Worm (Caenorhabditis elegans) whole organism, L4 larva: ENCODE measurements around the gene wht-2.

Experiments used
- F26F4.8 ChIP-seq: fragments of 200-800 bp; sonication (Bioruptor generic); conservative IDR thresholded peaks from 2 replicates; pipeline ENCODE4 v1.3.6; 2022; ENCODE audit warnings: missing genetic modification characterization, missing compliant biosample characterization
- F49E8.2 ChIP-seq: sonication (generic microtip); optimal IDR thresholded peaks from 2 replicates; lab custom pipeline; 2016; ENCODE audit warnings: missing compliant biosample characterization, mild to moderate bottlenecking, missing genetic modification characterization, borderline replicate concordance
- R02D3.7 ChIP-seq: fragments of 150-350 bp; sonication (generic microtip); optimal IDR thresholded peaks from 3 replicates; lab custom pipeline; 2014; ENCODE audit warnings: missing biosample characterization, missing genetic modification characterization
- T20F7.1 ChIP-seq: fragments of 200-800 bp; sonication (Bioruptor generic); optimal IDR thresholded peaks from 2 replicates; lab custom pipeline; 2018; ENCODE audit warnings: mild to moderate bottlenecking, missing genetic modification characterization, missing compliant biosample characterization
- Y48G9A.11 ChIP-seq: fragments of 200-800 bp; sonication (Bioruptor generic); IDR thresholded peaks from 2 replicates; pipeline ENCODE4 v1.3.6; 2022; ENCODE audit warnings: missing genetic modification reagents, missing genetic modification characterization, missing compliant biosample characterization
- Y75B8A.6 ChIP-seq: fragments of 200-800 bp; sonication (Bioruptor generic); IDR thresholded peaks from 2 replicates; pipeline ENCODE4 v1.3.6; 2022; ENCODE audit warnings: missing genetic modification reagents, missing genetic modification characterization, missing compliant biosample characterization
- ZK546.5 ChIP-seq, 2 experiments: sonication (generic microtip); optimal IDR thresholded peaks; 2 replicates each; lab custom pipeline; 2017; ENCODE audit warnings: missing biosample characterization in 2 of 2, missing genetic modification characterization in 2 of 2
- ceh-20 ChIP-seq: fragments of 200-800 bp; sonication (Bioruptor generic); IDR thresholded peaks from 2 replicates; pipeline ENCODE4 v1.3.6; 2022; ENCODE audit warnings: missing genetic modification reagents, missing genetic modification characterization, missing compliant biosample characterization
- ceh-44 ChIP-seq: fragments of 200-800 bp; sonication (Bioruptor generic); IDR thresholded peaks from 2 replicates; pipeline ENCODE4 v1.3.6; 2022; ENCODE audit warnings: missing genetic modification reagents, missing genetic modification characterization, missing compliant biosample characterization
- cey-2 ChIP-seq: sonication (generic microtip); optimal IDR thresholded peaks from 3 replicates; lab custom pipeline; 2017; ENCODE audit warnings: missing genetic modification characterization, mild to moderate bottlenecking, missing compliant biosample characterization, antibody characterized with exemption, borderline replicate concordance; ENCODE audit not compliant: insufficient read depth
- ctbp-1 ChIP-seq: fragments of 200-800 bp; sonication (Bioruptor generic); IDR thresholded peaks from 2 replicates; pipeline ENCODE4 v1.3.6; 2022; ENCODE audit warnings: missing genetic modification reagents, missing genetic modification characterization, missing compliant biosample characterization
- dmd-6 ChIP-seq: fragments of 200-800 bp; sonication (Bioruptor generic); IDR thresholded peaks from 2 replicates; pipeline ENCODE4 v1.3.6; 2022; ENCODE audit warnings: missing genetic modification reagents, missing genetic modification characterization, missing compliant biosample characterization
- dmd-9 ChIP-seq: fragments of 200-800 bp; sonication (Bioruptor generic); IDR thresholded peaks from 2 replicates; pipeline ENCODE4 v1.3.6; 2022; ENCODE audit warnings: missing genetic modification reagents, missing genetic modification characterization, missing compliant biosample characterization
- dpl-1 ChIP-seq: fragments of 150-350 bp; optimal IDR thresholded peaks from 2 replicates; lab custom pipeline; 2014; ENCODE audit warnings: missing biosample characterization, missing genetic modification reagents, missing genetic modification characterization
- hlh-30 ChIP-seq: sonication (generic microtip); optimal IDR thresholded peaks from 2 replicates; lab custom pipeline; 2017; ENCODE audit warnings: antibody characterized with exemption, mild to moderate bottlenecking, missing genetic modification characterization, missing compliant biosample characterization; ENCODE audit not compliant: insufficient read depth
- lim-7 ChIP-seq: fragments of 200-800 bp; sonication (Bioruptor generic); IDR thresholded peaks from 2 replicates; pipeline ENCODE4 v1.3.6; 2022; ENCODE audit warnings: missing genetic modification characterization, missing compliant biosample characterization
- lir-3 ChIP-seq: sonication (generic microtip); optimal IDR thresholded peaks from 2 replicates; lab custom pipeline; 2016; ENCODE audit warnings: mild to moderate bottlenecking, missing genetic modification characterization, missing compliant biosample characterization
- lsy-2 ChIP-seq, 2 experiments: fragments of 150-350 bp in 1 of 2; sonication (generic microtip) in 1 of 2; optimal IDR thresholded peaks; 2 replicates each; lab custom pipeline; 2014 to 2017; ENCODE audit warnings: missing biosample characterization in 2 of 2, missing genetic modification characterization in 2 of 2
- madf-5 ChIP-seq, 2 experiments: fragments of 200-800 bp; sonication (Bioruptor generic); IDR thresholded peaks; 2 replicates each; pipeline ENCODE4 v1.3.6; 2022; ENCODE audit warnings: missing compliant biosample characterization in 2 of 2, missing genetic modification characterization in 2 of 2
- mdl-1 ChIP-seq, 2 experiments: fragments of 150-350 bp in 1 of 2; sonication (generic microtip) in 1 of 2; optimal IDR thresholded peaks; 2 replicates each; lab custom pipeline; 2014 to 2017; ENCODE audit warnings: missing biosample characterization in 2 of 2, missing genetic modification characterization in 2 of 2
- mxl-3 ChIP-seq: fragments of 200-800 bp; sonication (Bioruptor generic); optimal IDR thresholded peaks from 2 replicates; lab custom pipeline; 2018; ENCODE audit warnings: mild to moderate bottlenecking, missing genetic modification characterization, missing compliant biosample characterization
- nhr-25 ChIP-seq: sonication (generic microtip); optimal IDR thresholded peaks from 2 replicates; lab custom pipeline; 2017; ENCODE audit warnings: missing genetic modification characterization, mild to moderate bottlenecking, missing compliant biosample characterization, antibody characterized with exemption, moderate library complexity, borderline replicate concordance; ENCODE audit not compliant: insufficient read depth
- nhr-28 ChIP-seq: fragments of 150-350 bp; optimal IDR thresholded peaks from 2 replicates; lab custom pipeline; 2014; ENCODE audit warnings: missing biosample characterization, missing genetic modification characterization
- nhr-41 ChIP-seq: fragments of 200-800 bp; sonication (Bioruptor generic); IDR thresholded peaks from 2 replicates; pipeline ENCODE4 v1.3.6; 2022; ENCODE audit warnings: missing genetic modification reagents, missing genetic modification characterization, missing compliant biosample characterization
- nhr-6 ChIP-seq: fragments of 150-350 bp; optimal IDR thresholded peaks from 2 replicates; lab custom pipeline; 2014; ENCODE audit warnings: missing biosample characterization, missing genetic modification characterization
- nhr-76 ChIP-seq: fragments of 150-350 bp; optimal IDR thresholded peaks from 2 replicates; lab custom pipeline; 2014; ENCODE audit warnings: missing biosample characterization, missing genetic modification characterization
- rbr-2 ChIP-seq: sonication (generic microtip); optimal IDR thresholded peaks from 2 replicates; lab custom pipeline; 2016; ENCODE audit warnings: missing genotype, missing genetic modification characterization, missing compliant biosample characterization
- spr-1 ChIP-seq: sonication (generic microtip); optimal IDR thresholded peaks from 2 replicates; lab custom pipeline; 2016; ENCODE audit warnings: mild to moderate bottlenecking, missing genetic modification characterization, missing compliant biosample characterization
- tag-97 ChIP-seq: fragments of 200-800 bp; sonication (Bioruptor generic); IDR thresholded peaks from 2 replicates; pipeline ENCODE4 v1.3.6; 2022; ENCODE audit warnings: missing genetic modification characterization, missing compliant biosample characterization
- unc-62 ChIP-seq, 3 experiments: fragments of 150-350 bp in 1 of 3; sonication (generic microtip); optimal IDR thresholded peaks in 2 of 3; peaks in 1 of 3; 1 replicate in 1 of 3; 2 replicates in 2 of 3; lab custom pipeline; 2014 to 2017; ENCODE audit warnings: missing biosample characterization in 3 of 3, missing genetic modification characterization in 3 of 3, missing genetic modification reagents in 3 of 3, missing genotype in 1 of 3
- zag-1 ChIP-seq: fragments of 150-350 bp; optimal IDR thresholded peaks from 2 replicates; lab custom pipeline; 2014; ENCODE audit warnings: missing biosample characterization, missing genetic modification characterization
- ztf-7 ChIP-seq: fragments of 150-350 bp; optimal IDR thresholded peaks from 2 replicates; lab custom pipeline; 2014; ENCODE audit warnings: missing biosample characterization, missing genetic modification characterization

wht-2 gene

ce11 chrIV:11503654-11504053, 33.4 kb downstream of the wht-2 start (continued):
- TF ChIP-seq nhr-6, result no peak
- TF ChIP-seq tag-97, result no peak
- TF ChIP-seq nhr-28 (tag; lab: Kevin White, UChicago), result peak; percentile 61
- peak; percentile 38; the same call in 1 of the 2 replicates for TF ChIP-seq dmd-6 (GFP tag; lab: Robert Waterston, UW)
- no peak for TF ChIP-seq madf-5 (GFP tag; IDR thresholded peaks at IDR 0.05; lab: Robert Waterston, UW)
- no peak for TF ChIP-seq lir-3 (tag; lab: Kevin White, UChicago)
- TF ChIP-seq, all 104 proteins: peak for 8

ce11 chrIV:11504416-11504815, 34.2 kb downstream of the wht-2 start, which contains the start of gene twk-25:
TSS of gene twk-25 (plus strand) at chrIV:11504716.
- TF ChIP-seq nhr-41 (no peak), rbr-2 (tag; lab: Kevin White, UChicago) (no peak), ctbp-1 (GFP tag; lab: Robert Waterston, UW) (no peak), dmd-9 (GFP tag; lab: Robert Waterston, UW) (no peak), F26F4.8 (GFP tag; lab: Robert Waterston, UW) (no peak), R02D3.7 (tag; lab: Kevin White, UChicago) (no peak), spr-1 (tag; lab: Kevin White, UChicago) (no peak), mxl-3 (no peak), F49E8.2 (tag; lab: Kevin White, UChicago) (no peak), Y75B8A.6 (GFP tag; lab: Robert Waterston, UW) (no peak), cey-2 (tag; lab: Kevin White, UChicago) (no peak), ceh-20 (no peak), zag-1 (tag; lab: Kevin White, UChicago) (no peak), hlh-30 (tag; lab: Kevin White, UChicago) (no peak)

ce11 chrIV:11510664-11511063, 40.4 kb downstream of the wht-2 start, which contains the start of gene M04B2.6:
TSS of gene M04B2.6 (minus strand) at chrIV:11510764.
- TF ChIP-seq unc-62 (GFP tag; optimal IDR thresholded peaks at IDR 0.05 in 1 of 2; lab: Kevin White, UChicago) (no peak), unc-62 (tag; optimal IDR thresholded peaks at IDR 0.05; lab: Kevin White, UChicago) (no peak), ZK546.5 (tag; optimal IDR thresholded peaks at IDR 0.05; lab: Kevin White, UChicago) (no peak), dmd-9 (GFP tag; lab: Robert Waterston, UW) (no peak), nhr-76 (tag; lab: Kevin White, UChicago) (no peak), Y75B8A.6 (GFP tag; lab: Robert Waterston, UW) (no peak), nhr-25 (tag; lab: Kevin White, UChicago) (no peak), ceh-44 (GFP tag; lab: Robert Waterston, UW) (no peak), mdl-1 (tag; optimal IDR thresholded peaks at IDR 0.05; lab: Kevin White, UChicago) (no peak)

ce11 chrIV:11520960-11521359, 50.7 kb downstream of the wht-2 start, which contains the start of the genes M04B2.4 and gfl-1:
TSS of gene M04B2.4 (minus strand) at chrIV:11521031.
TSS of gene gfl-1 (plus strand) at chrIV:11521290.
- peak; percentile 96 for TF ChIP-seq T20F7.1 (GFP tag; lab: Kevin White, UChicago)
- TF ChIP-seq lsy-2 (tag; optimal IDR thresholded peaks at IDR 0.05; lab: Kevin White, UChicago), result peak in 1 of 2 experiments; percentile 55
- TF ChIP-seq R02D3.7 (tag; lab: Kevin White, UChicago), result peak; percentile 74
- peak; percentile 89 for TF ChIP-seq Y48G9A.11 (GFP tag; lab: Robert Waterston, UW)
- peak; percentile 28 for TF ChIP-seq ztf-7 (tag; lab: Kevin White, UChicago)
- TF ChIP-seq lim-7, result no peak
- no peak for TF ChIP-seq mxl-3
- peak; percentile 56 for TF ChIP-seq dpl-1 (GFP tag; lab: Kevin White, UChicago)
